Worm (Caenorhabditis elegans) whole organism, mixed stage, embryonic: ENCODE data around the gene C39E9.12.

ENCODE experiments used
- drap-1 ChIP-seq: fragments of 200-800 bp; sonication (Bioruptor generic); optimal IDR thresholded peaks from 3 replicates; lab custom pipeline; 2018; ENCODE audit warnings: mild to moderate bottlenecking, missing genetic modification characterization, missing compliant biosample characterization
- elt-1 ChIP-seq: sonication (generic microtip); optimal IDR thresholded peaks from 2 replicates; lab custom pipeline; 2017; ENCODE audit warnings: missing genetic modification characterization, mild to moderate bottlenecking, missing compliant biosample characterization, antibody characterized with exemption, moderate library complexity, borderline replicate concordance; ENCODE audit not compliant: insufficient read depth
- mep-1 ChIP-seq: fragments of 150-350 bp; optimal IDR thresholded peaks from 2 replicates; lab custom pipeline; 2017; ENCODE audit warnings: missing biosample characterization, missing genetic modification reagents, missing genetic modification characterization, inconsistent platforms
- nhr-76 ChIP-seq: sonication (generic microtip); optimal IDR thresholded peaks from 2 replicates; lab custom pipeline; 2017; ENCODE audit warnings: missing biosample characterization, missing genetic modification characterization
- pha-4 ChIP-seq: fragments of 150-350 bp; optimal IDR thresholded peaks from 2 replicates; lab custom pipeline; 2018; ENCODE audit warnings: missing biosample characterization, missing genetic modification reagents, missing genetic modification characterization
- snpc-4 ChIP-seq: fragments of 150-350 bp; optimal IDR thresholded peaks from 2 replicates; lab custom pipeline; 2014; ENCODE audit warnings: missing biosample characterization, missing genetic modification characterization

DNA sequence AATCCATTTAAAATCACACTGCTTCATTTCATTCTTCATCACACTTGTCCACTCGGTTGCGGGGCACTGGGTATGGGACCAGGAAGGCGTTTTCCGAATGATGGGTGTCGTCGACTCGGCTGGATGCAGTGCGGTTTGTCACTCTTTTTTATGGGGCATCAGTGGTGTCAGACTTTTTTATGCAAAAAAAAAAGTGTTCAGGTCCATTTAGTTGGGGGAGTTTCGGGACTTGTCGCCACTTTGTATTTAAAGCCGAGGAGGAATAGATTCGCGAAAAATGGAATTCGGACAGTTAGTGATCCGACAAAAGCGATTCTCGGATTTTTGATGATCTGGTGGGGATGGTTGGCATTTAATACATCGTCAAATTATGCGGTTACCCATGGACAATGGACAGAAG, 48.8 kb upstream of the C39E9.12 start:
- TF ChIP-seq drap-1 (GFP tag; lab: Kevin White, UChicago) (no peak), elt-1 (tag; lab: Kevin White, UChicago) (no peak), pha-4 (tag; lab: Kevin White, UChicago) (no peak), snpc-4 (tag; lab: Kevin White, UChicago) (no peak), mep-1 (tag; lab: Kevin White, UChicago) (no peak), nhr-76 (tag; lab: Kevin White, UChicago) (no peak)
